Worm (Caenorhabditis elegans): ENCODE data around the gene T11G6.4.

Gene T11G6.4

ce11 chrIV:10815950-10816349 is 35.8 kb downstream of the T11G6.4 start:
- TF ChIP-seq attf-3 (GFP tag; conservative IDR thresholded peaks at IDR 0.05) = no peak
- no peak for TF ChIP-seq ekl-4 (GFP tag; IDR thresholded peaks at IDR 0.05)
- TF ChIP-seq ceh-91 (GFP tag; IDR thresholded peaks at IDR 0.05) = no peak
- no peak for TF ChIP-seq cebp-1 (GFP tag; IDR thresholded peaks at IDR 0.05)
- TF ChIP-seq cebp-1 (tag; optimal IDR thresholded peaks at IDR 0.05) = no peak
- 0 out of 2 replicates have a peak, but pooled peaks have one; percentile 21 for TF ChIP-seq lin-26 (GFP tag; IDR thresholded peaks at IDR 0.05)
- TF ChIP-seq ztf-18 (tag; optimal IDR thresholded peaks at IDR 0.05) = no peak

- TF ChIP-seq ztf-25 (GFP tag; IDR thresholded peaks at IDR 0.05) (no peak), ceh-79 (tag; optimal IDR thresholded peaks at IDR 0.05) (no peak), nhr-90 (tag; optimal IDR thresholded peaks at IDR 0.05) (no peak), bed-1 (GFP tag; IDR thresholded peaks at IDR 0.05) (no peak), C06A6.2 (GFP tag; conservative IDR thresholded peaks at IDR 0.05) (no peak), mes-4 (tag; optimal IDR thresholded peaks at IDR 0.05) (no peak), gei-17 (GFP tag; optimal IDR thresholded peaks at IDR 0.05) (no peak), athp-1 (tag; optimal IDR thresholded peaks at IDR 0.05) (no peak), T26A5.8 (tag; optimal IDR thresholded peaks at IDR 0.05) (no peak), nhr-80 (tag; optimal IDR thresholded peaks at IDR 0.05) (no peak), F23B12.7 (tag; optimal IDR thresholded peaks at IDR 0.05; ENCODE audit: insufficient read depth) (no peak)
These were observed 39.6 kb downstream of the T11G6.4 start, which contains the start of gene miz-1 for ce11 chrIV:10812099-10812498. TSS of gene miz-1 (plus strand) at chrIV:10812399.

ce11 chrIV:10811388-10811787 is 40.3 kb downstream of the T11G6.4 start:
- TF ChIP-seq somi-1 (GFP tag; optimal IDR thresholded peaks at IDR 0.05) (no peak), dox-1 (GFP tag; IDR thresholded peaks at IDR 0.05) (no peak), zim-3 (tag; optimal IDR thresholded peaks at IDR 0.05) (no peak), tbp1 (GFP tag; optimal IDR thresholded peaks at IDR 0.05) (no peak), T26A5.8 (tag; optimal IDR thresholded peaks at IDR 0.05) (no peak), lsl-1 (GFP tag; optimal IDR thresholded peaks at IDR 0.05) (no peak), let-607 (tag; optimal IDR thresholded peaks at IDR 0.05) (no peak), hlh-12 (tag; optimal IDR thresholded peaks at IDR 0.05) (no peak), pbrm-1 (GFP tag; IDR thresholded peaks at IDR 0.05) (no peak), lag-1 (GFP tag; IDR thresholded peaks at IDR 0.05) (no peak), akir-1 (GFP tag; optimal IDR thresholded peaks at IDR 0.05) (no peak), athp-1 (tag; optimal IDR thresholded peaks at IDR 0.05) (no peak), egrh-3 (GFP tag; IDR thresholded peaks at IDR 0.05) (no peak)

- no peak for TF ChIP-seq snpc-1.3 (tag; optimal IDR thresholded peaks at IDR 0.05; ENCODE audit: insufficient read depth)
- TF ChIP-seq ccch-3 (GFP tag; optimal IDR thresholded peaks at IDR 0.05) = no peak
- TF ChIP-seq lag-1 (GFP tag; IDR thresholded peaks at IDR 0.05) = no peak
- no peak for TF ChIP-seq F49E8.2 (tag; optimal IDR thresholded peaks at IDR 0.05; ENCODE audit: insufficient read depth)
- no peak for TF ChIP-seq ztf-22 (GFP tag; optimal IDR thresholded peaks at IDR 0.05)
- TF ChIP-seq xnd-1 (tag; optimal IDR thresholded peaks at IDR 0.05) = no peak
- no peak for TF ChIP-seq lin-35 (GFP tag; optimal IDR thresholded peaks at IDR 0.05)
- TF ChIP-seq nfyb-1 (GFP tag; IDR thresholded peaks at IDR 0.05) = 0 out of 2 replicates have a peak, but pooled peaks have one; percentile 46
- TF ChIP-seq nhr-80 (tag; optimal IDR thresholded peaks at IDR 0.05) = peak; percentile 55
- TF ChIP-seq cebp-1 (GFP tag; IDR thresholded peaks at IDR 0.05) = no peak
- peak; percentile 25 for TF ChIP-seq cebp-1 (tag; optimal IDR thresholded peaks at IDR 0.05)
- no peak for TF ChIP-seq C17E4.6 (GFP tag; IDR thresholded peaks at IDR 0.05)
These were observed 40.9 kb downstream of the T11G6.4 start for ce11 chrIV:10810820-10811219.
